Fruit fly (Drosophila melanogaster) S2 (cell line): ENCODE measurements around the gene Mpp6.
A peak's percentile ranks its signal among the peaks of the same experiment; 100 is the strongest.

Experiments
- CG8478 ChIP-seq: fragments of >200 bp; optimal IDR thresholded peaks from 2 replicates; lab custom pipeline; 2018
- CTCF ChIP-seq, 2 experiments: fragments of >200 bp; optimal IDR thresholded peaks; 2 replicates each; lab custom pipeline; 2018

DNA sequence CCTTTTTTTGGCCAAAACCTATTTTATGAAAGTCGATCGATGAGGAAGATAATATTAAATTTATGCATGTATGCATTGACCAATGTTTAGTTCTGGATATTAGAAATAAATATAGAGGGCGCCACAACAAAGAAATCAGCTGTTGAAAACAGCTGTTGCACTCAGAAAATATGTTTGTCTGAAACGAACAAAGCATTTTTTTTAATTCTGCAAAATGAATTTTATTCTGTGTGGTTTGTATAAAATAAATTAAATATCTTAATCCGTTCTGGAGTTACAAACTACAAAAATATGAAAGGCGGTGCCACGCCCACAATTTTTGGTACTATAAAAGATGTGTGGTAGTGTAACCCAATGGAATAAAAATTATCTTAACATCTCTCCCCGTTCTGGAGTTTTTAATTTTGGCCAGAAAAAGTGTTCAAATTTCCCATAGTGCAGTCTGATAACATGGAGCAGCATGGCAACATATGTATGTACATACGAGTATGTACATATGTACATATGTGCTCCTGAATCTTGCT lies 47.3 kb upstream of the Mpp6 start:
- no peak for TF ChIP-seq CG8478 (lab: Kevin White, UChicago)
- TF ChIP-seq CTCF (optimal IDR thresholded peaks at IDR 0.05; lab: Kevin White, UChicago) = peak; percentile 65 to 70
